Worm (Caenorhabditis elegans) whole organism, L1 larva: ENCODE results near the gene pfut-1.

Experiments
- nhr-77 ChIP-seq: fragments of 150-350 bp; optimal IDR thresholded peaks from 2 replicates; lab custom pipeline; 2014; ENCODE audit warnings: missing biosample characterization, missing genetic modification characterization
- sox-4 ChIP-seq: sonication (generic microtip); optimal IDR thresholded peaks from 2 replicates; lab custom pipeline; 2016; ENCODE audit warnings: missing genetic modification characterization, missing compliant biosample characterization

ce11 chrX:3156062-3156791 lies 9.4 kb upstream of the pfut-1 start:
- TF ChIP-seq sox-4 (tag; lab: Kevin White, UChicago) (no peak), nhr-77 (tag; lab: Kevin White, UChicago) (no peak)
